Fruit fly (Drosophila melanogaster): ENCODE data around the gene pigs.

DNA sequence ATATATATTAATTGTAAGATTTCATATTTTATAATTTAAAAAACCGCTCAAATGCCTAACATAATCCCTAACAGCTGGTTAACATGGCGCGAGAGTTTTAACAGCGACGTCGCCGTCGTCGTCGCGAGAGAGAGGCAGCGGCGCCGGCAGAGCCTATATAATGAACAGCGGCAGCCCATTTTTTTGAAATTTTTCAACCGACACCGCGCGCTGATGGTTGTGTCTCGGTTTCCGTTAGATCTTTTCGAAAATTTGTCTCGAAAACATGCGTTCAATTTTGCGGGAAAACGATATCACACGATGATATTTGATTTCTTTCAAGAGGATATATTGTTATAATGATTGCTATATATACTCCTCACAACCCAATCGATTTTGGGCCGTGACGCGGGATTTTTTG, at the start of gene pigs:
- TF ChIP-seq sage (GFP tag; optimal IDR thresholded peaks at IDR 0.05) (no peak), h (GFP tag; optimal IDR thresholded peaks at IDR 0.05) (no peak), Dif (GFP tag; optimal IDR thresholded peaks at IDR 0.05; ENCODE audit: partially characterized antibody) (no peak), Hr83 (GFP tag; optimal IDR thresholded peaks at IDR 0.05; ENCODE audit: poor library complexity, severe bottlenecking) (no peak), usp (GFP tag; optimal IDR thresholded peaks at IDR 0.05) (no peak), Rel (GFP tag; optimal IDR thresholded peaks at IDR 0.05) (no peak), Rel (tag; optimal IDR thresholded peaks at IDR 0.05) (no peak), Jra (GFP tag; optimal IDR thresholded peaks at IDR 0.05) (no peak), psq (GFP tag; optimal IDR thresholded peaks at IDR 0.05) (no peak), pan (optimal IDR thresholded peaks at IDR 0.05) (no peak), lola (GFP tag; optimal IDR thresholded peaks at IDR 0.05) (no peak)
